Worm (Caenorhabditis elegans) whole organism, L1 larva: ENCODE results near the gene coa-1.

ENCODE experiments used
- ceh-82 ChIP-seq, 3 experiments: fragments of 150-350 bp in 1 of 3; sonication (generic microtip) in 2 of 3; optimal IDR thresholded peaks; 2 replicates each; lab custom pipeline; 2014 to 2017; ENCODE audit warnings: missing biosample characterization in 3 of 3, missing genetic modification characterization in 3 of 3
- ceh-90 ChIP-seq: sonication (generic microtip); optimal IDR thresholded peaks from 2 replicates; lab custom pipeline; 2016; ENCODE audit warnings: missing genetic modification characterization, missing compliant biosample characterization
- lin-39 ChIP-seq: fragments of 150-350 bp; optimal IDR thresholded peaks from 2 replicates; lab custom pipeline; 2014; ENCODE audit warnings: missing biosample characterization, missing genetic modification reagents, missing genetic modification characterization
- nhr-237 ChIP-seq: fragments of 150-350 bp; optimal IDR thresholded peaks from 2 replicates; lab custom pipeline; 2014; ENCODE audit warnings: missing biosample characterization, missing genetic modification characterization
- pqm-1 ChIP-seq: sonication (generic microtip); optimal IDR thresholded peaks from 3 replicates; lab custom pipeline; 2017; ENCODE audit warnings: missing biosample characterization, missing genetic modification characterization
- snpc-4 ChIP-seq: fragments of 150-350 bp; optimal IDR thresholded peaks from 2 replicates; lab custom pipeline; 2014; ENCODE audit warnings: missing biosample characterization, missing genetic modification characterization
- snu-23 ChIP-seq: sonication (generic microtip); optimal IDR thresholded peaks from 2 replicates; lab custom pipeline; 2016; ENCODE audit warnings: missing genetic modification characterization, missing compliant biosample characterization
- unc-62 ChIP-seq: fragments of 150-350 bp; optimal IDR thresholded peaks from 2 replicates; lab custom pipeline; 2014; ENCODE audit warnings: missing biosample characterization, missing genetic modification reagents, missing genetic modification characterization
- ztf-11 ChIP-seq, 2 experiments: sonication (generic microtip); optimal IDR thresholded peaks; 2 replicates each; lab custom pipeline; 2016 to 2017; ENCODE audit warnings: missing genetic modification characterization in 2 of 2, missing biosample characterization in 1 of 2, missing compliant biosample characterization in 1 of 2

DNA sequence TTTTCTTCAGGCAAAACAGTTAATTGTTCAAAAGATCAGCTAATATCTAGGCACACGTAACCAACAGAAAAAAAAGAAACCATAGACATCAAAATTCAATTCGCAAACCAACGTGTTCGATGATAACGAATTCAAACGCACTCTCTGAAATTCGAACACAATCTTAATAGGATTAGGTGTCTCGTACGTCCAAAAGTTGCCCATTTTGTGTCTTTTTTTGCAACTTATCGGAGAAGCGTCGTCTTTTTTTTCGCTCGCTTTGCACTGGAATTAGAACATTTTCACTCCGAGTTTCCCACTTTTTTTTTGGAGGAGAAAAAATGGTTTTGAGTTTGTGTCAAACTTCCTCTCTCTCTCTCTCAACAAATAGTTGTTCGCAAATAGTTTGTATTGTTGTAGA is 16.0 kb upstream of the coa-1 start:
- TF ChIP-seq unc-62 (GFP tag; lab: Kevin White, UChicago) (no peak), snu-23 (no peak), lin-39 (no peak), ceh-90 (tag; lab: Kevin White, UChicago) (no peak), pqm-1 (tag; lab: Kevin White, UChicago) (no peak), ztf-11 (tag; optimal IDR thresholded peaks at IDR 0.05; lab: Kevin White, UChicago) (no peak), nhr-237 (tag; lab: Kevin White, UChicago) (no peak), snpc-4 (no peak), ceh-82 (tag; optimal IDR thresholded peaks at IDR 0.05; lab: Kevin White, UChicago) (no peak)
